Fruit fly (Drosophila melanogaster): Measurements from ENCODE around the gene chas.

chas gene

DNA sequence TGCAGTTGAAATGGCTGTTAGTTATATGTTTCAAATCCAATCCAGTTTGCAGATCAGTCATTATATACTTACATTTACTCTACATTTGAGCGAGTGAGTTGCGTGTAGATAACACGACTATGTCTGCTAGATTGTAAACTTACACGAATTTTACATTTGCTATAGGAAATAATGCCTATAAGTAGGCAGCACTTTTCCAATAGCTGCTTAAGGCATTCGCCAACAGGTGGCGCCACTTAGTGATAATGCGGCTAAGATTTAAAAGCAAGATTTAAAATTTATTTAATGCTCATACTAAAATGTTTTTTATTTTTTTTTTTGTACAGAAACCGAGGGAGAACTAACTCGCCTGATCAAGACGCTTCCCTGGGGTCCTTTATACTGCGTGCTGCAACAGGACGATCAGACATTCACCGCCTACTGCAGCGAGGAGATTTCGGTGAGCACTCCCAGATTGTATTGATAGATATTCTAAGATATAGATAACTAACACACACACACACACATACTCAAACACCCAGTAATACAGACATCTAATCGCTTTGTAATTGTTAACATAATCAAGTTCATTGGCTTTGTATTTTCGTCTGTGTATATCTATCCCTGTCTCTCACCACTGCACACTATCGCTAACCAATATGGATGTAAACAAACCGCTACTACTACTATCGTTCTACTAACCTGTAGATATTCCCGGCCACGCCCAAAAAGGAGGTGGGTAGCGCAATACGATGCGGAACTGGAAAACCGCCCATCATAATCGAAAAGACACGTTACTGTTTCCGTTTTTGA lies 21.9 kb upstream of the chas start (continued):
- TF ChIP-seq schlank (tag; optimal IDR thresholded peaks at IDR 0.05) (no peak), CG17829 (tag; optimal IDR thresholded peaks at IDR 0.05) (no peak), CG10543 (GFP tag; optimal IDR thresholded peaks at IDR 0.05) (no peak), CG13123 (GFP tag; optimal IDR thresholded peaks at IDR 0.05) (no peak), vvl (GFP tag; IDR thresholded peaks at IDR 0.05) (peak; percentile 37; the same call in 1 of the 2 replicates), Ets97D (GFP tag; optimal IDR thresholded peaks at IDR 0.05) (no peak), Bgb (GFP tag; IDR thresholded peaks at IDR 0.05; ENCODE audit: partially characterized antibody) (peak; percentile 83), CG10321 (GFP tag; IDR thresholded peaks at IDR 0.05) (0 out of 2 replicates have a peak, but pooled peaks have one; percentile 17), CG3847 (GFP tag; IDR thresholded peaks at IDR 0.05) (0 out of 2 replicates have a peak, but pooled peaks have one; percentile 15), grn (GFP tag; optimal IDR thresholded peaks at IDR 0.05) (peak; percentile 86), zen (tag; optimal IDR thresholded peaks at IDR 0.05) (no peak), CG11695 (GFP tag; IDR thresholded peaks at IDR 0.05) (no peak), gsb-n (tag; optimal IDR thresholded peaks at IDR 0.05) (no peak), pan (optimal IDR thresholded peaks at IDR 0.05) (no peak), pan (GFP tag; optimal IDR thresholded peaks at IDR 0.05 in 1 of 2, IDR thresholded peaks at IDR 0.05 in 1 of 2) (no peak), C15 (GFP tag; IDR thresholded peaks at IDR 0.05) (no peak), bbx (GFP tag; IDR thresholded peaks at IDR 0.05; ENCODE audit: partially characterized antibody) (0 out of 2 replicates have a peak, but pooled peaks have one; percentile 46), slbo (GFP tag; IDR thresholded peaks at IDR 0.05) (peak; percentile 61), stwl (tag; optimal IDR thresholded peaks at IDR 0.05) (peak; percentile 29), ewg (GFP tag; optimal IDR thresholded peaks at IDR 0.05) (peak; percentile 0), Lim3 (GFP tag; IDR thresholded peaks at IDR 0.05) (no peak), CG14050 (GFP tag; IDR thresholded peaks at IDR 0.05) (no peak), Dad (GFP tag; optimal IDR thresholded peaks at IDR 0.05) (no peak), Myb (GFP tag; optimal IDR thresholded peaks at IDR 0.05) (peak; percentile 41), CTCF (GFP tag; optimal IDR thresholded peaks at IDR 0.05) (peak; percentile 94), GATAe (GFP tag; conservative IDR thresholded peaks at IDR 0.05) (peak; percentile 50; the same call in 1 of the 2 replicates), tna (GFP tag; IDR thresholded peaks at IDR 0.05; ENCODE audit: partially characterized antibody) (no peak), CG13624 (GFP tag; optimal IDR thresholded peaks at IDR 0.05) (peak; percentile 23), CG2199 (GFP tag; IDR thresholded peaks at IDR 0.05) (peak; percentile 95), ATbp (GFP tag; optimal IDR thresholded peaks at IDR 0.05) (no peak), pzg (GFP tag; optimal IDR thresholded peaks at IDR 0.05) (no peak), CHES-1-like (GFP tag; optimal IDR thresholded peaks at IDR 0.05) (no peak)

DNA sequence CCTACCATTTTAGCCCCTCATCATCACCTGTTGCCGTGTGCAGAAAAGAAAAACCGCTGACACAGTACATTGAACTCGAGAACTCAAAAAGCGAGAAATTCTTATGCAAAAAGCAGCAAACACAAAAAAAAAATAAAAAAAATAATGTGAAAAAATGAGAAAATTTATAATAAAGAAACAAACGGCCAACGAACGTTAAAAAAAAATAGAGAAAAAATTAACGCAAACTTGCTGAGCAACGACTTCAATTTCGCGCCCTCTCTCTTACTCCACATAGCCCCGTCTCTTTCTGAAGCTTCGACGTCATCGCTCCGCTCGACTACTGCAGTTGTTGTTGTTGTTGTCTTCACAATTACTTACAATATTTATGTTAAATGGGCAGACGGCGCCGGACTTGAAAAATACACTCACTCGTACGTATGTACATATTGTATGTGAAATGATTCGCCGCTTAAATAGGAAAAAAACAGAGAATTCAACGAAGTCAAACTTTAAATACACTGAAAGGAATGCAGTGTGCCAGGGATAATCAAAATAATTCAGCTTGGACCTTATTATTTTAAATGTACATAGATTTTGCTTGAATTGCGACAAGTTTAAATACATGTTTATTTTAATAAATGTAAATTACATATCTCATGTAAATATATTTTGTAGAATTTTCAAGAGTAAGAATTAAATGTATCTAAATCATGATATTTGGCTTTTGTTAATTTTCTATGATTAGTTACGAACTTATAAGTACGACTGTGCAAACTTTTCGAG lies 20.6 kb upstream of the chas start:
- TF ChIP-seq CG14710 (tag; optimal IDR thresholded peaks at IDR 0.05) (no peak), CTCF (GFP tag; optimal IDR thresholded peaks at IDR 0.05) (peak; percentile 51), lov (optimal IDR thresholded peaks at IDR 0.05) (no peak), lov (GFP tag; IDR thresholded peaks at IDR 0.05) (0 out of 3 replicates have a peak, but pooled peaks have one; percentile 5), dmrt99B (tag; optimal IDR thresholded peaks at IDR 0.05) (no peak), scrt (GFP tag; optimal IDR thresholded peaks at IDR 0.05) (no peak), CG11504 (tag; optimal IDR thresholded peaks at IDR 0.05) (peak; percentile 7), CG17361 (GFP tag; IDR thresholded peaks at IDR 0.05) (0 out of 3 replicates have a peak, but pooled peaks have one; percentile 25), gem (tag; optimal IDR thresholded peaks at IDR 0.05) (peak; percentile 22), psq (GFP tag; optimal IDR thresholded peaks at IDR 0.05) (no peak), sens (GFP tag) (peak; percentile 52), Hr3 (GFP tag; optimal IDR thresholded peaks at IDR 0.05) (no peak), CG16863 (GFP tag; optimal IDR thresholded peaks at IDR 0.05) (no peak), phol (tag; optimal IDR thresholded peaks at IDR 0.05) (peak; percentile 1), CG4360 (GFP tag; IDR thresholded peaks at IDR 0.05) (peak; percentile 65), D19A (tag; optimal IDR thresholded peaks at IDR 0.05) (peak; percentile 2), Med (GFP tag) (peak; percentile 64), CG14441 (GFP tag; IDR thresholded peaks at IDR 0.05) (no peak), bsh (GFP tag; optimal IDR thresholded peaks at IDR 0.05) (peak in 1 of 2 experiments; percentile 24)

Measured in whole organism, embryonic.